Fruit fly (Drosophila melanogaster) whole organism, pupa: ENCODE results near the gene Ir7e.

ENCODE experiments used
- CG32121 ChIP-seq: fragments of 200-800 bp; sonication (Bioruptor generic); IDR thresholded peaks from 2 replicates; pipeline ENCODE4 v1.3.6; 2022; ENCODE audit warnings: missing biosample characterization, missing genetic modification characterization
- CG34367 ChIP-seq: fragments of 200-800 bp; sonication (Bioruptor generic); optimal IDR thresholded peaks from 2 replicates; lab custom pipeline; 2018; ENCODE audit warnings: missing biosample characterization, mild to moderate bottlenecking, missing genetic modification characterization
- Pif1A ChIP-seq: fragments of 200-800 bp; sonication (Bioruptor generic); optimal IDR thresholded peaks from 3 replicates; lab custom pipeline; 2016; ENCODE audit warnings: missing biosample characterization, missing genetic modification characterization

DNA sequence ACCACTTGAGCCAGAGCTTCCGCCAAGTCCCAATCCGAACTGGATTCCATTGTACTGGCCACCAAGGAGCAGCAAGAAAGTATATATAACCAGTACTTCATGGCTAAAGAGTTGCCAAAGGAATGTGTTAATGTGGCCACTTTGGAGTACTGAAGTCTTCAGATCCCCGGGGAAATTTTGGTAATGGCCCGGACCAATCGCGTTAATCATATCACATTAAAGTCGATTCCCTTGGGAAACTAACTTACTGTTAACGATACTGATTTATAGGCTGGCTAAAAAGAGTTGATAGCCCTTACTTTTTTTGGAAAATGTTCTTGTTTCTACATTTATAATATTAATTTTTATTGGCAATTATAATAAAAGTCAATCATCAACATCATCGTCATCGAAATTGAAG, 14.6 kb downstream of the Ir7e start, which contains the start of gene Ir7b:
- no peak for TF ChIP-seq CG32121 (GFP tag; lab: Robert Waterston, UW)
- no peak for TF ChIP-seq CG34367
- no peak for TF ChIP-seq Pif1A (GFP tag; lab: Kevin White, UChicago)
